Worm (Caenorhabditis elegans) whole organism, L4 larva: Measurements from ENCODE around the gene C31H2.4.

Experiments used
- ZK337.2 ChIP-seq: fragments of 200-800 bp; sonication (Bioruptor generic); IDR thresholded peaks from 2 replicates; pipeline ENCODE4 v1.3.6; 2022; ENCODE audit warnings: missing genetic modification reagents, missing genetic modification characterization, missing compliant biosample characterization
- dpl-1 ChIP-seq: fragments of 150-350 bp; optimal IDR thresholded peaks from 2 replicates; lab custom pipeline; 2014; ENCODE audit warnings: missing biosample characterization, missing genetic modification reagents, missing genetic modification characterization
- fkh-10 ChIP-seq: fragments of 150-350 bp; optimal IDR thresholded peaks from 2 replicates; lab custom pipeline; 2014; ENCODE audit warnings: missing biosample characterization, missing genetic modification reagents, missing genetic modification characterization
- hlh-11 ChIP-seq: fragments of 200-800 bp; sonication (Bioruptor generic); optimal IDR thresholded peaks from 2 replicates; lab custom pipeline; 2018; ENCODE audit warnings: mild to moderate bottlenecking, missing genetic modification characterization, missing compliant biosample characterization
- lin-15B ChIP-seq: fragments of 150-350 bp; sonication (generic microtip); optimal IDR thresholded peaks from 3 replicates; lab custom pipeline; 2014; ENCODE audit warnings: missing biosample characterization, missing genetic modification characterization
- madf-5 ChIP-seq, 2 experiments: fragments of 200-800 bp; sonication (Bioruptor generic); IDR thresholded peaks; 2 replicates each; pipeline ENCODE4 v1.3.6; 2022; ENCODE audit warnings: missing compliant biosample characterization in 2 of 2, missing genetic modification characterization in 2 of 2
- nhr-111 ChIP-seq: fragments of 200-800 bp; sonication (Bioruptor generic); optimal IDR thresholded peaks from 2 replicates; lab custom pipeline; 2018; ENCODE audit warnings: mild to moderate bottlenecking, missing genetic modification characterization, missing compliant biosample characterization
- nhr-25 ChIP-seq: sonication (generic microtip); optimal IDR thresholded peaks from 2 replicates; lab custom pipeline; 2017; ENCODE audit warnings: missing genetic modification characterization, mild to moderate bottlenecking, missing compliant biosample characterization, antibody characterized with exemption, moderate library complexity, borderline replicate concordance; ENCODE audit not compliant: insufficient read depth
- nhr-48 ChIP-seq: sonication (generic microtip); optimal IDR thresholded peaks from 2 replicates; lab custom pipeline; 2016; ENCODE audit warnings: mild to moderate bottlenecking, missing genetic modification characterization, missing compliant biosample characterization
- nhr-76 ChIP-seq: fragments of 150-350 bp; optimal IDR thresholded peaks from 2 replicates; lab custom pipeline; 2014; ENCODE audit warnings: missing biosample characterization, missing genetic modification characterization
- unc-62 ChIP-seq, 3 experiments: fragments of 150-350 bp in 1 of 3; sonication (generic microtip); optimal IDR thresholded peaks in 2 of 3; peaks in 1 of 3; 1 replicate in 1 of 3; 2 replicates in 2 of 3; lab custom pipeline; 2014 to 2017; ENCODE audit warnings: missing biosample characterization in 3 of 3, missing genetic modification characterization in 3 of 3, missing genetic modification reagents in 3 of 3, missing genotype in 1 of 3
- zag-1 ChIP-seq: fragments of 150-350 bp; optimal IDR thresholded peaks from 2 replicates; lab custom pipeline; 2014; ENCODE audit warnings: missing biosample characterization, missing genetic modification characterization
- ztf-7 ChIP-seq: fragments of 150-350 bp; optimal IDR thresholded peaks from 2 replicates; lab custom pipeline; 2014; ENCODE audit warnings: missing biosample characterization, missing genetic modification characterization

ce11 chrX:5207819-5208218 lies 48.4 kb upstream of the C31H2.4 start:
- no peak for TF ChIP-seq dpl-1
- no peak for TF ChIP-seq nhr-48 (tag; lab: Kevin White, UChicago)
- no peak for TF ChIP-seq unc-62 (GFP tag; optimal IDR thresholded peaks at IDR 0.05 in 1 of 2; lab: Kevin White, UChicago)
- no peak for TF ChIP-seq unc-62 (tag; optimal IDR thresholded peaks at IDR 0.05; lab: Kevin White, UChicago)
- no peak for TF ChIP-seq lin-15B (tag; lab: Kevin White, UChicago)
- TF ChIP-seq nhr-25 (tag; lab: Kevin White, UChicago) = no peak
- TF ChIP-seq nhr-111 (GFP tag; lab: Kevin White, UChicago) = no peak
- TF ChIP-seq nhr-76 = no peak
- no peak for TF ChIP-seq hlh-11 (tag; lab: Kevin White, UChicago)
- TF ChIP-seq ZK337.2 (GFP tag; lab: Robert Waterston, UW) = no peak
- no peak for TF ChIP-seq madf-5 (GFP tag; IDR thresholded peaks at IDR 0.05; lab: Robert Waterston, UW)
- no peak for TF ChIP-seq zag-1
- no peak for TF ChIP-seq ztf-7 (tag; lab: Kevin White, UChicago)
- TF ChIP-seq fkh-10 = no peak
